Fruit fly (Drosophila melanogaster) whole organism, embryonic: ENCODE data around the gene rho-5.

ENCODE experiments used
- Adf1 ChIP-seq: fragments of 200-800 bp; sonication (Bioruptor generic); IDR thresholded peaks from 2 replicates; pipeline ENCODE4 v1.3.6; 2022; ENCODE audit warnings: missing biosample characterization, missing genetic modification characterization
- Blimp-1 ChIP-seq: fragments of 200-800 bp; sonication (Bioruptor generic); optimal IDR thresholded peaks from 3 replicates; lab custom pipeline; 2018; ENCODE audit warnings: missing biosample characterization, missing genetic modification characterization, mild to moderate bottlenecking, moderate library complexity, missing genetic modification reagents
- CG10462 ChIP-seq: fragments of 200-800 bp; sonication (Bioruptor generic); optimal IDR thresholded peaks from 2 replicates; lab custom pipeline; 2016; ENCODE audit warnings: missing biosample characterization, missing genetic modification characterization
- CG11723 ChIP-seq: fragments of 200-800 bp; sonication (Bioruptor generic); optimal IDR thresholded peaks from 2 replicates; lab custom pipeline; 2017; ENCODE audit warnings: missing biosample characterization, mild to moderate bottlenecking, missing genetic modification characterization
- CG12659 ChIP-seq: fragments of 200-800 bp; sonication (Bioruptor generic); optimal IDR thresholded peaks from 3 replicates; lab custom pipeline; 2017; ENCODE audit warnings: mild to moderate bottlenecking, missing biosample characterization, missing genetic modification reagents, missing genetic modification characterization
- CG12769 ChIP-seq: fragments of 200-800 bp; sonication (Bioruptor generic); optimal IDR thresholded peaks from 2 replicates; lab custom pipeline; 2019; ENCODE audit warnings: missing biosample characterization, mild to moderate bottlenecking, missing genetic modification characterization, moderate library complexity
- CG14050 ChIP-seq: fragments of 200-800 bp; sonication (Bioruptor generic); IDR thresholded peaks from 3 replicates; pipeline ENCODE4 v1.3.6; 2022; ENCODE audit warnings: missing biosample characterization, missing genetic modification characterization
- CG14441 ChIP-seq: fragments of 200-800 bp; sonication (Bioruptor generic); IDR thresholded peaks from 2 replicates; pipeline ENCODE4 v1.3.6; 2022; ENCODE audit warnings: missing biosample characterization, missing genetic modification characterization
- CG14965 ChIP-seq: fragments of 200-800 bp; sonication (Bioruptor generic); optimal IDR thresholded peaks from 2 replicates; lab custom pipeline; 2016; ENCODE audit warnings: missing biosample characterization, missing genetic modification characterization, borderline replicate concordance
- CG1647 ChIP-seq: fragments of 200-800 bp; sonication (Bioruptor generic); optimal IDR thresholded peaks from 3 replicates; lab custom pipeline; 2016; ENCODE audit warnings: missing biosample characterization, missing genetic modification characterization
- CG17359 ChIP-seq: fragments of 200-800 bp; sonication (Bioruptor generic); optimal IDR thresholded peaks from 3 replicates; lab custom pipeline; 2018; ENCODE audit warnings: missing biosample characterization, mild to moderate bottlenecking, missing genetic modification characterization, moderate library complexity
- CG2120 ChIP-seq: fragments of 200-800 bp; sonication (Bioruptor generic); optimal IDR thresholded peaks from 3 replicates; lab custom pipeline; 2016; ENCODE audit warnings: missing biosample characterization, missing genetic modification characterization
- CG2129 ChIP-seq: fragments of 200-800 bp; sonication (Bioruptor generic); IDR thresholded peaks from 2 replicates; pipeline ENCODE4 v1.3.6; 2022; ENCODE audit warnings: missing biosample characterization, missing genetic modification characterization; ENCODE audit not compliant: partially characterized antibody
- CG2199 ChIP-seq: fragments of 200-800 bp; sonication (Bioruptor generic); IDR thresholded peaks from 3 replicates; pipeline ENCODE4 v1.3.6; 2022; ENCODE audit warnings: missing biosample characterization, missing genetic modification characterization
- CG2202 ChIP-seq: fragments of 200-800 bp; sonication (Bioruptor generic); optimal IDR thresholded peaks from 2 replicates; lab custom pipeline; 2018; ENCODE audit warnings: missing biosample characterization, mild to moderate bottlenecking, missing genetic modification characterization
- CG31365 ChIP-seq: fragments of 200-800 bp; sonication (Bioruptor generic); optimal IDR thresholded peaks from 2 replicates; lab custom pipeline; 2018; ENCODE audit warnings: missing biosample characterization, mild to moderate bottlenecking, missing genetic modification characterization
- CG6791 ChIP-seq: fragments of 200-800 bp; sonication (Bioruptor generic); IDR thresholded peaks from 3 replicates; pipeline ENCODE4 v1.3.6; 2022; ENCODE audit warnings: missing biosample characterization, missing genetic modification characterization; ENCODE audit not compliant: partially characterized antibody
- CG7372 ChIP-seq: fragments of 200-800 bp; sonication (Bioruptor generic); IDR thresholded peaks from 2 replicates; pipeline ENCODE4 v1.3.6; 2022; ENCODE audit warnings: missing biosample characterization, missing genetic modification characterization
- CG7987 ChIP-seq: fragments of 200-800 bp; sonication (Bioruptor generic); optimal IDR thresholded peaks from 2 replicates; lab custom pipeline; 2018; ENCODE audit warnings: missing biosample characterization, mild to moderate bottlenecking, missing genetic modification characterization, moderate library complexity
- CG9932 ChIP-seq: fragments of 200-800 bp; sonication (Bioruptor generic); IDR thresholded peaks from 2 replicates; pipeline ENCODE4 v1.3.6; 2022; ENCODE audit warnings: missing biosample characterization, missing genetic modification characterization
- CHES-1-like ChIP-seq: fragments of 200-800 bp; sonication (Bioruptor generic); optimal IDR thresholded peaks from 2 replicates; lab custom pipeline; 2016; ENCODE audit warnings: missing biosample characterization, missing genetic modification characterization
- Dbx ChIP-seq: fragments of 200-800 bp; sonication (Bioruptor generic); IDR thresholded peaks from 3 replicates; pipeline ENCODE4 v1.3.6; 2022; ENCODE audit warnings: missing biosample characterization, missing genetic modification characterization
- Dref ChIP-seq: fragments of 200-800 bp; sonication (Bioruptor generic); IDR thresholded peaks from 2 replicates; pipeline ENCODE4 v1.3.6; 2022; ENCODE audit warnings: missing biosample characterization, missing genetic modification characterization
- E2f1 ChIP-seq: fragments of 200-800 bp; sonication (Bioruptor generic); IDR thresholded peaks from 2 replicates; pipeline ENCODE4 v1.3.6; 2022; ENCODE audit warnings: missing biosample characterization, missing genetic modification characterization
- GATAe ChIP-seq: fragments of 200-800 bp; sonication (Bioruptor generic); conservative IDR thresholded peaks from 2 replicates; pipeline ENCODE4 v1.3.6; 2022; ENCODE audit warnings: missing biosample characterization, missing genetic modification characterization
- Hey ChIP-seq: fragments of 200-800 bp; sonication (Bioruptor generic); optimal IDR thresholded peaks from 3 replicates; lab custom pipeline; 2018; ENCODE audit warnings: missing biosample characterization, mild to moderate bottlenecking, missing genetic modification characterization
- Hmr ChIP-seq: fragments of 200-800 bp; sonication (Bioruptor generic); optimal IDR thresholded peaks from 3 replicates; lab custom pipeline; 2017; ENCODE audit warnings: mild to moderate bottlenecking, missing biosample characterization, missing genetic modification reagents, missing genetic modification characterization
- MTF-1 ChIP-seq: fragments of 200-800 bp; sonication (Bioruptor generic); optimal IDR thresholded peaks from 2 replicates; lab custom pipeline; 2018; ENCODE audit warnings: missing biosample characterization, mild to moderate bottlenecking, missing genetic modification characterization, borderline replicate concordance
- Optix ChIP-seq: fragments of 200-800 bp; sonication (Bioruptor generic); IDR thresholded peaks from 3 replicates; pipeline ENCODE4 v1.3.6; 2022; ENCODE audit warnings: missing biosample characterization, missing genetic modification characterization
- Sin3A ChIP-seq: fragments of >200 bp; optimal IDR thresholded peaks from 2 replicates; lab custom pipeline; 2018
- Spps ChIP-seq: fragments of 200-800 bp; sonication (Bioruptor generic); optimal IDR thresholded peaks from 2 replicates; lab custom pipeline; 2018; ENCODE audit warnings: missing biosample characterization, mild to moderate bottlenecking, missing genetic modification characterization
- Sry-δ ChIP-seq: fragments of 200-800 bp; sonication (Bioruptor generic); optimal IDR thresholded peaks from 2 replicates; lab custom pipeline; 2016; ENCODE audit warnings: missing biosample characterization, missing genetic modification characterization
- Ssrp ChIP-seq: fragments of 200-800 bp; sonication (Bioruptor generic); optimal IDR thresholded peaks from 2 replicates; lab custom pipeline; 2018; ENCODE audit warnings: missing biosample characterization, mild to moderate bottlenecking, missing genetic modification characterization, moderate library complexity
- Xbp1 ChIP-seq: fragments of 200-800 bp; sonication (Bioruptor generic); optimal IDR thresholded peaks from 3 replicates; lab custom pipeline; 2016; ENCODE audit warnings: missing biosample characterization, mild to moderate bottlenecking, missing genetic modification characterization
- ato ChIP-seq: fragments of 200-800 bp; sonication (Bioruptor generic); IDR thresholded peaks from 2 replicates; pipeline ENCODE4 v1.3.6; 2022; ENCODE audit warnings: missing biosample characterization, missing genetic modification characterization; ENCODE audit not compliant: partially characterized antibody
- cato ChIP-seq: fragments of 200-800 bp; sonication (Bioruptor generic); optimal IDR thresholded peaks from 2 replicates; lab custom pipeline; 2016; ENCODE audit warnings: missing biosample characterization, missing genetic modification characterization, borderline replicate concordance
- dimm ChIP-seq: fragments of 200-800 bp; sonication (Bioruptor generic); IDR thresholded peaks from 2 replicates; pipeline ENCODE4 v1.3.6; 2022; ENCODE audit warnings: missing biosample characterization, missing genetic modification characterization
- fd64A ChIP-seq: fragments of 200-800 bp; sonication (Bioruptor generic); optimal IDR thresholded peaks from 3 replicates; lab custom pipeline; 2018; ENCODE audit warnings: missing biosample characterization, mild to moderate bottlenecking, missing genetic modification characterization
- gcm ChIP-seq: fragments of 200-800 bp; sonication (Bioruptor generic); optimal IDR thresholded peaks from 2 replicates; lab custom pipeline; 2019; ENCODE audit warnings: missing biosample characterization, mild to moderate bottlenecking, missing genetic modification characterization, moderate library complexity
- gcm2 ChIP-seq: fragments of 200-800 bp; sonication (Bioruptor generic); optimal IDR thresholded peaks from 2 replicates; lab custom pipeline; 2016; ENCODE audit warnings: missing biosample characterization, missing genetic modification characterization
- jing ChIP-seq: fragments of 200-800 bp; sonication (Bioruptor generic); optimal IDR thresholded peaks from 2 replicates; lab custom pipeline; 2018; ENCODE audit warnings: missing biosample characterization, mild to moderate bottlenecking, missing genetic modification characterization
- kah ChIP-seq: fragments of 200-800 bp; sonication (Bioruptor generic); optimal IDR thresholded peaks from 2 replicates; lab custom pipeline; 2018; ENCODE audit warnings: missing biosample characterization, mild to moderate bottlenecking, missing genetic modification characterization
- mld ChIP-seq: fragments of 200-800 bp; sonication (Bioruptor generic); IDR thresholded peaks from 3 replicates; pipeline ENCODE4 v1.3.6; 2022; ENCODE audit warnings: missing biosample characterization, missing genetic modification characterization; ENCODE audit not compliant: partially characterized antibody
- pfk ChIP-seq: fragments of 200-800 bp; sonication (Bioruptor generic); optimal IDR thresholded peaks from 2 replicates; lab custom pipeline; 2018; ENCODE audit warnings: missing biosample characterization, mild to moderate bottlenecking, missing genetic modification characterization, moderate library complexity
- prd ChIP-seq, 3 experiments: fragments of >200 bp in 2 of 3; fragments of 200-800 bp in 1 of 3; sonication (Bioruptor generic) in 1 of 3; optimal IDR thresholded peaks in 2 of 3; IDR thresholded peaks in 1 of 3; 2 replicates in 2 of 3; 3 replicates in 1 of 3; pipeline versions ENCODE4 v1.3.6 to Lab custom; 2017 to 2022; ENCODE audit warnings: missing biosample characterization in 1 of 3, missing genetic modification characterization in 1 of 3
- tna ChIP-seq: fragments of 200-800 bp; sonication (Bioruptor generic); IDR thresholded peaks from 2 replicates; pipeline ENCODE4 v1.3.6; 2022; ENCODE audit warnings: missing biosample characterization, missing genetic modification characterization; ENCODE audit not compliant: partially characterized antibody
- wor ChIP-seq: fragments of 200-800 bp; sonication (Bioruptor generic); IDR thresholded peaks from 2 replicates; pipeline ENCODE4 v1.3.6; 2022; ENCODE audit warnings: missing biosample characterization, missing genetic modification characterization
- zen ChIP-seq: fragments of 200-800 bp; sonication (Bioruptor generic); optimal IDR thresholded peaks from 3 replicates; lab custom pipeline; 2018; ENCODE audit warnings: missing biosample characterization, mild to moderate bottlenecking, missing genetic modification characterization, moderate library complexity

The rho-5 gene

DNA sequence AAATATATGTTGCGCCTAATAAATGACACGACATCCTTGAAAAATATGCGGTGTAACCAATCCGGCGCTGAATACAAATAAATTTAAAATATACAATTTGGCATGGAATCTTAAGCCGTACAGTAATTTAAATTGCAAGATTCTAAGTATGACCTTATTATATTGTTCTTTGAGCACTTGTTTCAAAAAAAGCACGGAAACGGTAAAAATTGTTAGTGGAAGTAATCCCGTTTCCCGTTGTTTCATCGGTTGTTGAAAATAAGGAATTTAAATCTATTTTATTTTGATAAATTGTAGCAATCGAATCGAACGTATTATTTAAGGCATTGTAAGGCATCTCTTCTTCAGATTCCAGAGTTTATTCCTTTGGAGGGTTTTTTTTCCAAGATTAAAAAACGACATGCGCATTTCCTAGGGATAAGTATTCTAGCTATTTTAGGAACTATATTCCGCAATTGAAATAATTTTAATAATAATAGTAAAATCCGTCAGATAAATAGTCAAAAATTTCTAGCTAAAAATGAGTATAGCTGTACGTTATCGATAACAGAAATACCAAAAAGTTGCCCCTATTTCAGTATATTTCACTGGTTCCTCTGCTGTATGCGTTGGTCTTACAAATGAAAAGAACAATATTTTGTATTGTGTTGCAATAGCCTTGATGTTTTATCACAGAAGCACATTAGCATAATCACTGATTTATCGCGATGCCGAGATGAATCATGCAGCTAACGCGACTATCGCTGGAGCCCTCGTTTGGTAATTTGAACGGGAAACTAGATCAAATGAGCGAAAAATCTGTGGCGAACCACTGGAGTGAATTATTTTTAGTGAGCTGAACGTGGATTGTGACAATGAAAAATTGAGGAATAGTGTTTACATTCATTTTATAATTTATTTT, 40.4 kb downstream of the rho-5 start, which contains the start of gene GATAd (continued):
- TF ChIP-seq prd (optimal IDR thresholded peaks at IDR 0.05; lab: Kevin White, UChicago) (no peak), prd (GFP tag; IDR thresholded peaks at IDR 0.05; lab: Robert Waterston, UW) (no peak), Spps (tag; lab: Kevin White, UChicago) (no peak), Blimp-1 (GFP tag; lab: Kevin White, UChicago) (no peak), GATAe (no peak), Hmr (GFP tag; lab: Kevin White, UChicago) (no peak), Hey (no peak), mld (GFP tag; lab: Robert Waterston, UW) (no peak), CG2199 (GFP tag; lab: Robert Waterston, UW) (no peak), CG14965 (no peak), jing (no peak), CG31365 (tag; lab: Kevin White, UChicago) (no peak), CG1647 (no peak), fd64A (GFP tag; lab: Kevin White, UChicago) (no peak), Optix (GFP tag; lab: Robert Waterston, UW) (no peak), zen (tag; lab: Kevin White, UChicago) (peak; percentile 23), dimm (GFP tag; lab: Robert Waterston, UW) (no peak), CHES-1-like (GFP tag; lab: Kevin White, UChicago) (no peak), Sin3A (lab: Kevin White, UChicago) (peak; percentile 3), CG10462 (no peak), CG11723 (GFP tag; lab: Kevin White, UChicago) (no peak), E2f1 (GFP tag; lab: Robert Waterston, UW) (no peak), CG12659 (GFP tag; lab: Kevin White, UChicago) (peak; percentile 65), MTF-1 (no peak), kah (GFP tag; lab: Kevin White, UChicago) (no peak), Xbp1 (no peak), Ssrp (tag; lab: Kevin White, UChicago) (no peak), CG14050 (GFP tag; lab: Robert Waterston, UW) (no peak), gcm (no peak), CG6791 (GFP tag; lab: Robert Waterston, UW) (no peak), CG12769 (tag; lab: Kevin White, UChicago) (no peak), Sry-δ (GFP tag; lab: Kevin White, UChicago) (peak; percentile 31), CG14441 (no peak), gcm2 (GFP tag; lab: Kevin White, UChicago) (no peak), tna (no peak), Adf1 (GFP tag; lab: Robert Waterston, UW) (no peak), Dbx (no peak), cato (GFP tag; lab: Kevin White, UChicago) (no peak), ato (GFP tag; lab: Robert Waterston, UW) (no peak), CG7372 (no peak), CG2202 (tag; lab: Kevin White, UChicago) (no peak), CG17359 (tag; lab: Kevin White, UChicago) (no peak), Dref (GFP tag; lab: Robert Waterston, UW) (peak; percentile 62), CG9932 (GFP tag; lab: Robert Waterston, UW) (0 out of 2 replicates have a peak, but pooled peaks have one; percentile 26), wor (no peak), CG7987 (GFP tag; lab: Kevin White, UChicago) (no peak), CG2129 (GFP tag; lab: Robert Waterston, UW) (no peak), CG2120 (GFP tag; lab: Kevin White, UChicago) (peak; percentile 9), pfk (peak; percentile 83)
